Worm (Caenorhabditis elegans) whole organism, L1 larva: ENCODE data around the gene eif-3.D.

ENCODE experiments used
- C16A3.4 ChIP-seq: fragments of 150-350 bp; optimal IDR thresholded peaks from 2 replicates; lab custom pipeline; 2014; ENCODE audit warnings: missing biosample characterization, missing genetic modification characterization
- aha-1 ChIP-seq: fragments of 150-350 bp; optimal IDR thresholded peaks from 2 replicates; lab custom pipeline; 2014; ENCODE audit warnings: missing biosample characterization, missing genetic modification characterization
- aly-2 ChIP-seq: fragments of 150-350 bp; optimal IDR thresholded peaks from 2 replicates; lab custom pipeline; 2014; ENCODE audit warnings: missing biosample characterization, missing genetic modification characterization
- blmp-1 ChIP-seq: fragments of 150-350 bp; optimal IDR thresholded peaks from 2 replicates; lab custom pipeline; 2014; ENCODE audit warnings: missing biosample characterization, missing genetic modification characterization
- ceh-63 ChIP-seq: fragments of 200-800 bp; sonication (Bioruptor generic); optimal IDR thresholded peaks from 2 replicates; lab custom pipeline; 2018; ENCODE audit warnings: mild to moderate bottlenecking, missing genetic modification characterization, missing compliant biosample characterization
- ceh-82 ChIP-seq, 3 experiments: fragments of 150-350 bp in 1 of 3; sonication (generic microtip) in 2 of 3; optimal IDR thresholded peaks; 2 replicates each; lab custom pipeline; 2014 to 2017; ENCODE audit warnings: missing biosample characterization in 3 of 3, missing genetic modification characterization in 3 of 3
- ceh-88 ChIP-seq: fragments of 200-800 bp; sonication (Bioruptor generic); IDR thresholded peaks from 2 replicates; pipeline ENCODE4 v1.3.6; 2022; ENCODE audit warnings: missing genetic modification characterization, missing compliant biosample characterization
- dpl-1 ChIP-seq, 3 experiments: fragments of 150-350 bp in 2 of 3; sonication (generic microtip) in 1 of 3; optimal IDR thresholded peaks; 2 replicates each; lab custom pipeline; 2014 to 2017; ENCODE audit warnings: missing biosample characterization in 3 of 3, missing genetic modification characterization in 3 of 3, missing genetic modification reagents in 3 of 3
- dsc-1 ChIP-seq: sonication (generic microtip); optimal IDR thresholded peaks from 2 replicates; lab custom pipeline; 2016; ENCODE audit warnings: mild to moderate bottlenecking, missing genetic modification characterization, missing compliant biosample characterization
- efl-1 ChIP-seq, 4 experiments: fragments of 150-350 bp; optimal IDR thresholded peaks in 3 of 4; peaks in 1 of 4; 1 replicate in 1 of 4; 2 replicates in 3 of 4; lab custom pipeline; 2014; ENCODE audit warnings: missing biosample characterization in 2 of 4, missing genetic modification characterization in 2 of 4, missing genetic modification reagents in 2 of 4
- egl-13 ChIP-seq: sonication (generic microtip); optimal IDR thresholded peaks from 2 replicates; lab custom pipeline; 2016; ENCODE audit warnings: missing genotype, missing genetic modification reagents, missing genetic modification characterization, missing compliant biosample characterization
- elt-2 ChIP-seq: sonication (generic microtip); optimal IDR thresholded peaks from 2 replicates; lab custom pipeline; 2016; ENCODE audit warnings: missing genetic modification characterization, mild to moderate bottlenecking, inconsistent platforms, missing compliant biosample characterization, missing genetic modification reagents
- elt-3 ChIP-seq, 6 experiments: fragments of 150-350 bp in 1 of 6; sonication (generic microtip); optimal IDR thresholded peaks; 2 replicates each; lab custom pipeline; 2017 to 2018; ENCODE audit warnings: missing biosample characterization in 6 of 6, missing genetic modification characterization in 6 of 6, inconsistent platforms in 1 of 6
- ets-5 ChIP-seq: fragments of 200-800 bp; sonication (Bioruptor generic); IDR thresholded peaks from 2 replicates; pipeline ENCODE4 v1.3.6; 2022; ENCODE audit warnings: missing genetic modification characterization, missing compliant biosample characterization
- fkh-10 ChIP-seq: sonication (generic microtip); optimal IDR thresholded peaks from 2 replicates; lab custom pipeline; 2017; ENCODE audit warnings: missing biosample characterization, missing genetic modification reagents, missing genetic modification characterization
- fkh-8 ChIP-seq: sonication (generic microtip); optimal IDR thresholded peaks from 2 replicates; lab custom pipeline; 2016; ENCODE audit warnings: mild to moderate bottlenecking, missing genetic modification characterization, missing compliant biosample characterization
- hlh-17 ChIP-seq: fragments of 200-800 bp; sonication (Bioruptor generic); optimal IDR thresholded peaks from 2 replicates; lab custom pipeline; 2018; ENCODE audit warnings: missing genetic modification characterization, mild to moderate bottlenecking, missing compliant biosample characterization, moderate library complexity, borderline replicate concordance
- lin-13 ChIP-seq: fragments of 150-350 bp; optimal IDR thresholded peaks from 2 replicates; lab custom pipeline; 2014; ENCODE audit warnings: missing biosample characterization, missing genetic modification reagents, missing genetic modification characterization
- lin-14 ChIP-seq: fragments of 200-800 bp; sonication (Bioruptor generic); optimal IDR thresholded peaks from 2 replicates; lab custom pipeline; 2018; ENCODE audit warnings: mild to moderate bottlenecking, missing genetic modification characterization, moderate library complexity, missing compliant biosample characterization
- lin-15B ChIP-seq: fragments of 150-350 bp; sonication (generic microtip); optimal IDR thresholded peaks from 3 replicates; lab custom pipeline; 2014; ENCODE audit warnings: missing biosample characterization, missing genetic modification characterization
- lin-35 ChIP-seq, 2 experiments: fragments of 150-350 bp; optimal IDR thresholded peaks; 2 replicates each; lab custom pipeline; 2014; ENCODE audit warnings: missing biosample characterization in 2 of 2, missing genetic modification characterization in 2 of 2, missing genetic modification reagents in 2 of 2
- lir-3 ChIP-seq: sonication (generic microtip); optimal IDR thresholded peaks from 2 replicates; lab custom pipeline; 2016; ENCODE audit warnings: mild to moderate bottlenecking, missing genetic modification characterization, moderate library complexity, missing compliant biosample characterization; ENCODE audit not compliant: poor library complexity
- lsy-2 ChIP-seq, 2 experiments: fragments of 150-350 bp; optimal IDR thresholded peaks; 2 replicates each; lab custom pipeline; 2014; ENCODE audit warnings: missing biosample characterization in 2 of 2, missing genetic modification characterization in 2 of 2
- mab-9 ChIP-seq: fragments of 200-800 bp; sonication (Bioruptor generic); IDR thresholded peaks from 2 replicates; pipeline ENCODE4 v1.3.6; 2022; ENCODE audit warnings: missing genetic modification reagents, missing genetic modification characterization, missing compliant biosample characterization
- mef-2 ChIP-seq: fragments of 150-350 bp; optimal IDR thresholded peaks from 2 replicates; lab custom pipeline; 2014; ENCODE audit warnings: missing biosample characterization, missing genetic modification characterization
- mep-1 ChIP-seq: fragments of 150-350 bp; optimal IDR thresholded peaks from 2 replicates; lab custom pipeline; 2014; ENCODE audit warnings: missing biosample characterization, missing genetic modification characterization
- nhr-19 ChIP-seq: fragments of 200-800 bp; sonication (Bioruptor generic); conservative IDR thresholded peaks from 2 replicates; pipeline ENCODE4 v1.3.6; 2022; ENCODE audit warnings: missing genetic modification characterization, missing compliant biosample characterization
- nhr-20 ChIP-seq: sonication (generic microtip); optimal IDR thresholded peaks from 2 replicates; lab custom pipeline; 2016; ENCODE audit warnings: mild to moderate bottlenecking, missing genetic modification characterization, missing compliant biosample characterization
- nhr-28 ChIP-seq: fragments of 150-350 bp; optimal IDR thresholded peaks from 2 replicates; lab custom pipeline; 2014; ENCODE audit warnings: missing biosample characterization, missing genetic modification characterization
- nhr-47 ChIP-seq: sonication (generic microtip); optimal IDR thresholded peaks from 2 replicates; lab custom pipeline; 2016; ENCODE audit warnings: mild to moderate bottlenecking, missing genetic modification characterization, moderate library complexity, missing compliant biosample characterization
- nhr-71 ChIP-seq: sonication (generic microtip); optimal IDR thresholded peaks from 2 replicates; lab custom pipeline; 2016; ENCODE audit warnings: mild to moderate bottlenecking, missing genetic modification characterization, moderate library complexity, missing compliant biosample characterization
- nhr-76 ChIP-seq: sonication (generic microtip); optimal IDR thresholded peaks from 2 replicates; lab custom pipeline; 2017; ENCODE audit warnings: missing biosample characterization, missing genetic modification characterization
- nhr-77 ChIP-seq: fragments of 150-350 bp; optimal IDR thresholded peaks from 2 replicates; lab custom pipeline; 2014; ENCODE audit warnings: missing biosample characterization, missing genetic modification characterization
- nhr-85 ChIP-seq: sonication (generic microtip); peaks from one replicate; lab custom pipeline; 2016; ENCODE audit warnings: missing genetic modification characterization, inconsistent platforms, missing compliant biosample characterization
- pqm-1 ChIP-seq: sonication (generic microtip); optimal IDR thresholded peaks from 3 replicates; lab custom pipeline; 2017; ENCODE audit warnings: missing biosample characterization, missing genetic modification characterization
- rnt-1 ChIP-seq: sonication (generic microtip); optimal IDR thresholded peaks from 2 replicates; lab custom pipeline; 2016; ENCODE audit warnings: mild to moderate bottlenecking, missing genetic modification characterization, moderate library complexity, missing compliant biosample characterization
- skn-1 ChIP-seq: fragments of 150-350 bp; optimal IDR thresholded peaks from 2 replicates; lab custom pipeline; 2014; ENCODE audit warnings: missing biosample characterization, missing genetic modification characterization
- snpc-4 ChIP-seq: fragments of 150-350 bp; optimal IDR thresholded peaks from 2 replicates; lab custom pipeline; 2014; ENCODE audit warnings: missing biosample characterization, missing genetic modification characterization
- snu-23 ChIP-seq: sonication (generic microtip); optimal IDR thresholded peaks from 2 replicates; lab custom pipeline; 2016; ENCODE audit warnings: missing genetic modification characterization, missing compliant biosample characterization
- sox-4 ChIP-seq: sonication (generic microtip); optimal IDR thresholded peaks from 2 replicates; lab custom pipeline; 2016; ENCODE audit warnings: missing genetic modification characterization, missing compliant biosample characterization
- swsn-7 ChIP-seq: sonication (generic microtip); optimal IDR thresholded peaks from 2 replicates; lab custom pipeline; 2016; ENCODE audit warnings: missing genetic modification characterization, missing compliant biosample characterization
- tbx-2 ChIP-seq: sonication (generic microtip); optimal IDR thresholded peaks from 2 replicates; lab custom pipeline; 2016; ENCODE audit warnings: missing genetic modification characterization, missing compliant biosample characterization
- tlp-1 ChIP-seq: fragments of 150-350 bp; optimal IDR thresholded peaks from 2 replicates; lab custom pipeline; 2014; ENCODE audit warnings: missing biosample characterization, missing genetic modification characterization
- unc-130 ChIP-seq: fragments of 150-350 bp; optimal IDR thresholded peaks from 2 replicates; lab custom pipeline; 2017; ENCODE audit warnings: missing biosample characterization, missing genetic modification characterization, inconsistent platforms
- unc-62 ChIP-seq: fragments of 150-350 bp; optimal IDR thresholded peaks from 2 replicates; lab custom pipeline; 2014; ENCODE audit warnings: missing biosample characterization, missing genetic modification reagents, missing genetic modification characterization
- unc-86 ChIP-seq: sonication (generic microtip); optimal IDR thresholded peaks from 2 replicates; lab custom pipeline; 2016; ENCODE audit warnings: missing genetic modification characterization, missing compliant biosample characterization
- xbp-1 ChIP-seq: sonication (generic microtip); optimal IDR thresholded peaks from 2 replicates; lab custom pipeline; 2016; ENCODE audit warnings: missing genetic modification characterization, missing compliant biosample characterization
- zag-1 ChIP-seq: fragments of 150-350 bp; optimal IDR thresholded peaks from 2 replicates; lab custom pipeline; 2014; ENCODE audit warnings: missing biosample characterization, missing genetic modification characterization
- ztf-4 ChIP-seq: fragments of 150-350 bp; optimal IDR thresholded peaks from 2 replicates; lab custom pipeline; 2014; ENCODE audit warnings: missing biosample characterization, missing genetic modification characterization

eif-3.D gene

ce11 chrIII:8983135-8983534 is 11.8 kb upstream of the eif-3.D start:
- peak; percentile 83 for TF ChIP-seq blmp-1 (tag; lab: Kevin White, UChicago)
- no peak for TF ChIP-seq tbx-2
- TF ChIP-seq nhr-28: no peak
- TF ChIP-seq elt-3 (tag; optimal IDR thresholded peaks at IDR 0.05; lab: Kevin White, UChicago): peak in 3 of 6 experiments; percentile 38 to 69 (median 51)
- peak; percentile 52 for TF ChIP-seq unc-86
- TF ChIP-seq egl-13 (tag; lab: Kevin White, UChicago): no peak
- no peak for TF ChIP-seq pqm-1 (tag; lab: Kevin White, UChicago)
- TF ChIP-seq nhr-47: no peak
- TF ChIP-seq lir-3 (tag; lab: Kevin White, UChicago): no peak
- peak; percentile 59 for TF ChIP-seq lin-14 (GFP tag; lab: Kevin White, UChicago)
- TF ChIP-seq sox-4 (tag; lab: Kevin White, UChicago): no peak
- TF ChIP-seq xbp-1 (tag; lab: Kevin White, UChicago): no peak
- no peak for TF ChIP-seq nhr-77 (tag; lab: Kevin White, UChicago)
- TF ChIP-seq mep-1: no peak
- TF ChIP-seq ceh-82 (tag; optimal IDR thresholded peaks at IDR 0.05; lab: Kevin White, UChicago): no peak
- no peak for TF ChIP-seq aly-2
- peak; percentile 33 for TF ChIP-seq snu-23
- TF ChIP-seq unc-62 (GFP tag; lab: Kevin White, UChicago): no peak
- TF ChIP-seq snpc-4 (tag; lab: Kevin White, UChicago): no peak
- no peak for TF ChIP-seq elt-2 (tag; lab: Kevin White, UChicago)
- peak; percentile 34 for TF ChIP-seq dsc-1
- peak; percentile 29 for TF ChIP-seq nhr-71
- TF ChIP-seq ceh-63 (GFP tag; lab: Kevin White, UChicago): no peak
- TF ChIP-seq lin-15B: no peak
- TF ChIP-seq nhr-76 (tag; lab: Kevin White, UChicago): no peak

ce11 chrIII:8981847-8982479 is 10.6 kb upstream of the eif-3.D start, which contains the start of gene pde-2:
Gene pde-2 (minus strand): TSS chrIII:8981897.
- TF ChIP-seq ceh-82 (tag; optimal IDR thresholded peaks at IDR 0.05; lab: Kevin White, UChicago): peak in 2 of 3 experiments; percentile 34 to 37
- no peak for TF ChIP-seq aha-1 (tag; lab: Kevin White, UChicago)
- TF ChIP-seq ztf-4 (tag; lab: Kevin White, UChicago): peak; percentile 33
- TF ChIP-seq fkh-8 (tag; lab: Kevin White, UChicago): peak; percentile 18
- peak; percentile 26 for TF ChIP-seq dsc-1
- TF ChIP-seq nhr-20 (tag; lab: Kevin White, UChicago): peak; percentile 28
- TF ChIP-seq ets-5: no peak
- TF ChIP-seq sox-4 (tag; lab: Kevin White, UChicago): no peak
- TF ChIP-seq mep-1: peak; percentile 78
- peak; percentile 28 for TF ChIP-seq xbp-1 (tag; lab: Kevin White, UChicago)
- TF ChIP-seq nhr-85 (tag; lab: Kevin White, UChicago): peak; percentile 78
- peak; percentile 8 to 45 for TF ChIP-seq lin-35 (GFP tag; optimal IDR thresholded peaks at IDR 0.05; lab: Kevin White, UChicago)
- TF ChIP-seq nhr-47: peak; percentile 58
- peak; percentile 63 for TF ChIP-seq fkh-10 (GFP tag; lab: Kevin White, UChicago)
- TF ChIP-seq nhr-19: peak; percentile 35; the same call in 1 of the 2 replicates
- no peak for TF ChIP-seq mab-9
- no peak for TF ChIP-seq ceh-88 (GFP tag; lab: Robert Waterston, UW)
- TF ChIP-seq unc-130 (tag; lab: Kevin White, UChicago): no peak
- TF ChIP-seq egl-13 (tag; lab: Kevin White, UChicago): no peak
- peak; percentile 51 for TF ChIP-seq swsn-7
- peak; percentile 89 for TF ChIP-seq lin-14 (GFP tag; lab: Kevin White, UChicago)
- TF ChIP-seq lir-3 (tag; lab: Kevin White, UChicago): peak; percentile 39
- TF ChIP-seq skn-1 (tag; lab: Kevin White, UChicago): peak; percentile 47
- TF ChIP-seq unc-62 (GFP tag; lab: Kevin White, UChicago): no peak
- TF ChIP-seq mef-2 (tag; lab: Kevin White, UChicago): no peak
- TF ChIP-seq unc-86: peak; percentile 5
- peak; percentile 60 for TF ChIP-seq snu-23
- TF ChIP-seq zag-1: no peak
- peak; percentile 47 to 64 for TF ChIP-seq lsy-2 (tag; optimal IDR thresholded peaks at IDR 0.05; lab: Kevin White, UChicago)
- no peak for TF ChIP-seq lin-13 (GFP tag; lab: Kevin White, UChicago)
- no peak for TF ChIP-seq tlp-1
- TF ChIP-seq hlh-17 (GFP tag; lab: Kevin White, UChicago): no peak
- TF ChIP-seq C16A3.4 (tag; lab: Kevin White, UChicago): peak; percentile 14
- TF ChIP-seq nhr-71: peak; percentile 68
- peak; percentile 18 to 37 (median 26) for TF ChIP-seq dpl-1 (GFP tag; optimal IDR thresholded peaks at IDR 0.05; lab: Kevin White, UChicago)
- peak; percentile 19 to 45 for TF ChIP-seq efl-1 (optimal IDR thresholded peaks at IDR 0.05; lab: Kevin White, UChicago)
- no peak for TF ChIP-seq efl-1 (GFP tag; optimal IDR thresholded peaks at IDR 0.05 in 1 of 2; lab: Kevin White, UChicago)
- peak; percentile 14 for TF ChIP-seq rnt-1 (tag; lab: Kevin White, UChicago)
- peak; percentile 54 for TF ChIP-seq tbx-2
